Fruit fly (Drosophila melanogaster): ENCODE data around the gene Pgant5.
A peak's percentile ranks its signal among the peaks of the same experiment; 100 is the strongest.

Gene Pgant5

dm6 chr2L:5043043-5043442 lies 50.3 kb downstream of the Pgant5 start, which contains the start of the genes CG33995, CG44000 and CG44001 (continued):
- no peak for TF ChIP-seq nerfin-1 (tag; optimal IDR thresholded peaks at IDR 0.05)
- peak; percentile 51 for TF ChIP-seq mam (GFP tag; optimal IDR thresholded peaks at IDR 0.05)
- TF ChIP-seq nau (GFP tag; optimal IDR thresholded peaks at IDR 0.05): no peak
- TF ChIP-seq ems (GFP tag; optimal IDR thresholded peaks at IDR 0.05): peak; percentile 36
- TF ChIP-seq CG10654 (GFP tag; optimal IDR thresholded peaks at IDR 0.05): peak; percentile 45
- no peak for TF ChIP-seq Atf6 (GFP tag; IDR thresholded peaks at IDR 0.05)
- peak; percentile 36 for TF ChIP-seq CG30020 (tag; optimal IDR thresholded peaks at IDR 0.05)
- TF ChIP-seq CG17912 (GFP tag; optimal IDR thresholded peaks at IDR 0.05): no peak
- peak; percentile 86 for TF ChIP-seq HmgZ (tag; optimal IDR thresholded peaks at IDR 0.05)
- TF ChIP-seq sens (GFP tag): peak; percentile 93
- TF ChIP-seq dimm (GFP tag; IDR thresholded peaks at IDR 0.05): no peak
- TF ChIP-seq CG18476 (GFP tag; optimal IDR thresholded peaks at IDR 0.05): no peak
- TF ChIP-seq CG17361 (GFP tag; IDR thresholded peaks at IDR 0.05): 0 out of 3 replicates have a peak, but pooled peaks have one; percentile 16
- TF ChIP-seq CG4707 (GFP tag; optimal IDR thresholded peaks at IDR 0.05): peak; percentile 19
- TF ChIP-seq en (GFP tag; optimal IDR thresholded peaks at IDR 0.05): peak; percentile 45
- peak; percentile 50 for TF ChIP-seq BEAF-32 (GFP tag; optimal IDR thresholded peaks at IDR 0.05)
- TF ChIP-seq row (GFP tag; IDR thresholded peaks at IDR 0.05): peak; percentile 39; the same call in 2 of the 3 replicates
- peak; percentile 41; the same call in 1 of the 2 replicates for TF ChIP-seq Xrp1 (GFP tag; IDR thresholded peaks at IDR 0.05)
- TF ChIP-seq Dref (GFP tag; IDR thresholded peaks at IDR 0.05): peak; percentile 55
- no peak for TF ChIP-seq wek (GFP tag; optimal IDR thresholded peaks at IDR 0.05)
- TF ChIP-seq Rfx (GFP tag; IDR thresholded peaks at IDR 0.05): peak; percentile 72
- no peak for TF ChIP-seq vnd (GFP tag; IDR thresholded peaks at IDR 0.05; ENCODE audit: partially characterized antibody)
- no peak for TF ChIP-seq CG6689 (GFP tag; IDR thresholded peaks at IDR 0.05)
- TF ChIP-seq slp2 (GFP tag; optimal IDR thresholded peaks at IDR 0.05): peak; percentile 26
- peak; percentile 16 for TF ChIP-seq eyg (GFP tag; optimal IDR thresholded peaks at IDR 0.05)
- TF ChIP-seq Deaf1 (tag; optimal IDR thresholded peaks at IDR 0.05): peak; percentile 17
- peak; percentile 37 for TF ChIP-seq nom (GFP tag; optimal IDR thresholded peaks at IDR 0.05)
- peak; percentile 36 for TF ChIP-seq CG2712 (tag; optimal IDR thresholded peaks at IDR 0.05)
- TF ChIP-seq Ada2b (GFP tag; IDR thresholded peaks at IDR 0.05): no peak
- peak; percentile 78 for TF ChIP-seq slbo (GFP tag; IDR thresholded peaks at IDR 0.05)
- peak; percentile 45 for TF ChIP-seq gem (tag; optimal IDR thresholded peaks at IDR 0.05)
- 0 out of 2 replicates have a peak, but pooled peaks have one; percentile 27 for TF ChIP-seq cas (GFP tag; IDR thresholded peaks at IDR 0.05)
- peak; percentile 87 for TF ChIP-seq gfzf (GFP tag; optimal IDR thresholded peaks at IDR 0.05)
- 0 out of 4 replicates have a peak, but pooled peaks have one; percentile 27 for TF ChIP-seq Gug (GFP tag; IDR thresholded peaks at IDR 0.05)
- no peak for TF ChIP-seq CG31224 (GFP tag; IDR thresholded peaks at IDR 0.05)
- TF ChIP-seq HHEX (GFP tag; optimal IDR thresholded peaks at IDR 0.05): no peak
- TF ChIP-seq Eip74EF (GFP tag; optimal IDR thresholded peaks at IDR 0.05): no peak
- TF ChIP-seq CG3847 (GFP tag; IDR thresholded peaks at IDR 0.05): peak; percentile 75
- peak; percentile 61 for TF ChIP-seq CG7987 (GFP tag; optimal IDR thresholded peaks at IDR 0.05)
- TF ChIP-seq stwl (tag; optimal IDR thresholded peaks at IDR 0.05): peak; percentile 94
- TF ChIP-seq Oaz (GFP tag; IDR thresholded peaks at IDR 0.05): no peak
- TF ChIP-seq emc (GFP tag; optimal IDR thresholded peaks at IDR 0.05): peak; percentile 4
- peak; percentile 11 for TF ChIP-seq Fer1 (GFP tag; optimal IDR thresholded peaks at IDR 0.05)
- TF ChIP-seq CG11560 (tag; IDR thresholded peaks at IDR 0.05): no peak
- no peak for TF ChIP-seq CG8478 (optimal IDR thresholded peaks at IDR 0.05)
- peak; percentile 65 for TF ChIP-seq her (GFP tag; optimal IDR thresholded peaks at IDR 0.05)
- no peak for TF ChIP-seq Sox102F (GFP tag; optimal IDR thresholded peaks at IDR 0.05)
- peak; percentile 34 for TF ChIP-seq Chrac-16 (GFP tag; optimal IDR thresholded peaks at IDR 0.05)
- TF ChIP-seq vvl (GFP tag; IDR thresholded peaks at IDR 0.05): peak; percentile 71
- TF ChIP-seq CG15514 (GFP tag; optimal IDR thresholded peaks at IDR 0.05): peak; percentile 84
- peak; percentile 54 for TF ChIP-seq HLH54F (GFP tag; optimal IDR thresholded peaks at IDR 0.05)
- peak; percentile 8 for TF ChIP-seq CG12744 (GFP tag; optimal IDR thresholded peaks at IDR 0.05)
